Worm (Caenorhabditis elegans) whole organism, young adult: ENCODE measurements around the gene srm-4.

Experiments used
- bed-2 ChIP-seq: fragments of 200-800 bp; sonication (Bioruptor generic); IDR thresholded peaks from 2 replicates; pipeline ENCODE4 v1.3.6; 2022; ENCODE audit warnings: missing genetic modification reagents, missing genetic modification characterization, missing compliant biosample characterization
- snpc-4 ChIP-seq, 5 experiments: fragments of 150-350 bp in 1 of 5; sonication (generic microtip) in 4 of 5; optimal IDR thresholded peaks; 2 replicates each; lab custom pipeline; 2014 to 2018; ENCODE audit warnings: missing genetic modification characterization in 5 of 5, missing biosample characterization in 3 of 5, antibody characterized with exemption in 2 of 5, mild to moderate bottlenecking in 2 of 5, missing compliant biosample characterization in 2 of 5, missing genotype in 2 of 5, moderate library complexity in 2 of 5, missing genetic modification reagents in 1 of 5
- tbx-9 ChIP-seq: sonication (generic microtip); optimal IDR thresholded peaks from 2 replicates; lab custom pipeline; 2016; ENCODE audit warnings: borderline replicate concordance, missing genetic modification characterization, inconsistent platforms, missing compliant biosample characterization

- TF ChIP-seq snpc-4 (GFP tag; optimal IDR thresholded peaks at IDR 0.05; lab: Kevin White, UChicago) = no peak
- TF ChIP-seq snpc-4 (tag; optimal IDR thresholded peaks at IDR 0.05; lab: Kevin White, UChicago) = no peak
- no peak for TF ChIP-seq tbx-9
- TF ChIP-seq bed-2 = no peak
Measured at ce11 chrV:14314236-14314635, 19.0 kb upstream of the srm-4 start, which contains the start of gene F47B8.1.
